Worm (Caenorhabditis elegans) whole organism, L4 larva: Measurements from ENCODE around the gene D1025.10.

Source experiments
- F26F4.8 ChIP-seq: fragments of 200-800 bp; sonication (Bioruptor generic); conservative IDR thresholded peaks from 2 replicates; pipeline ENCODE4 v1.3.6; 2022; ENCODE audit warnings: missing genetic modification characterization, missing compliant biosample characterization
- F44E2.7 ChIP-seq: fragments of 200-800 bp; sonication (Bioruptor generic); IDR thresholded peaks from 2 replicates; pipeline ENCODE4 v2.1.2; 2022; ENCODE audit warnings: missing genetic modification characterization, missing compliant biosample characterization
- R02D3.7 ChIP-seq: fragments of 150-350 bp; sonication (generic microtip); optimal IDR thresholded peaks from 3 replicates; lab custom pipeline; 2014; ENCODE audit warnings: missing biosample characterization, missing genetic modification characterization
- Y75B8A.6 ChIP-seq: fragments of 200-800 bp; sonication (Bioruptor generic); IDR thresholded peaks from 2 replicates; pipeline ENCODE4 v1.3.6; 2022; ENCODE audit warnings: missing genetic modification reagents, missing genetic modification characterization, missing compliant biosample characterization
- arid-1 ChIP-seq: fragments of 200-800 bp; sonication (Bioruptor generic); conservative IDR thresholded peaks from 2 replicates; pipeline ENCODE4 v1.3.6; 2022; ENCODE audit warnings: missing genetic modification reagents, missing genetic modification characterization, missing compliant biosample characterization
- attf-4 ChIP-seq: sonication (generic microtip); optimal IDR thresholded peaks from 3 replicates; lab custom pipeline; 2017; ENCODE audit warnings: missing biosample characterization, missing genetic modification characterization
- ceh-20 ChIP-seq: fragments of 200-800 bp; sonication (Bioruptor generic); IDR thresholded peaks from 2 replicates; pipeline ENCODE4 v1.3.6; 2022; ENCODE audit warnings: missing genetic modification reagents, missing genetic modification characterization, missing compliant biosample characterization
- ceh-32 ChIP-seq: sonication (generic microtip); optimal IDR thresholded peaks from 2 replicates; lab custom pipeline; 2016; ENCODE audit warnings: mild to moderate bottlenecking, missing genetic modification characterization, missing compliant biosample characterization; ENCODE audit not compliant: poor library complexity
- ceh-82 ChIP-seq: sonication (generic microtip); optimal IDR thresholded peaks from 2 replicates; lab custom pipeline; 2017; ENCODE audit warnings: missing biosample characterization, missing genetic modification characterization
- cey-2 ChIP-seq: sonication (generic microtip); optimal IDR thresholded peaks from 3 replicates; lab custom pipeline; 2017; ENCODE audit warnings: missing genetic modification characterization, mild to moderate bottlenecking, missing compliant biosample characterization, antibody characterized with exemption, borderline replicate concordance; ENCODE audit not compliant: insufficient read depth
- daf-12 ChIP-seq: fragments of 150-350 bp; optimal IDR thresholded peaks from 2 replicates; lab custom pipeline; 2014; ENCODE audit warnings: missing biosample characterization, missing genetic modification reagents, missing genetic modification characterization
- daf-16 ChIP-seq, 3 experiments: sonication (generic microtip); optimal IDR thresholded peaks; 2 replicates each; lab custom pipeline; 2016 to 2017; ENCODE audit warnings: missing genetic modification characterization in 3 of 3, missing genetic modification reagents in 3 of 3, mild to moderate bottlenecking in 2 of 3, missing compliant biosample characterization in 2 of 3, missing biosample characterization in 1 of 3, moderate library complexity in 1 of 3
- daf-19 ChIP-seq: fragments of 200-800 bp; sonication (Bioruptor generic); conservative IDR thresholded peaks from 2 replicates; pipeline ENCODE4 v1.3.6; 2022; ENCODE audit warnings: missing genetic modification characterization, missing compliant biosample characterization
- dmd-6 ChIP-seq: fragments of 200-800 bp; sonication (Bioruptor generic); IDR thresholded peaks from 2 replicates; pipeline ENCODE4 v1.3.6; 2022; ENCODE audit warnings: missing genetic modification reagents, missing genetic modification characterization, missing compliant biosample characterization
- dmd-8 ChIP-seq: fragments of 200-800 bp; sonication (Bioruptor generic); IDR thresholded peaks from 2 replicates; pipeline ENCODE4 v1.3.6; 2022; ENCODE audit warnings: missing genetic modification characterization, missing compliant biosample characterization
- dmd-9 ChIP-seq: fragments of 200-800 bp; sonication (Bioruptor generic); IDR thresholded peaks from 2 replicates; pipeline ENCODE4 v1.3.6; 2022; ENCODE audit warnings: missing genetic modification reagents, missing genetic modification characterization, missing compliant biosample characterization
- dve-1 ChIP-seq: sonication (generic microtip); optimal IDR thresholded peaks from 2 replicates; lab custom pipeline; 2017; ENCODE audit warnings: antibody characterized with exemption, mild to moderate bottlenecking, missing genetic modification characterization, missing compliant biosample characterization; ENCODE audit not compliant: insufficient read depth
- fos-1 ChIP-seq: fragments of 150-350 bp; optimal IDR thresholded peaks from 2 replicates; lab custom pipeline; 2014; ENCODE audit warnings: missing biosample characterization, missing genetic modification characterization
- hlh-11 ChIP-seq: fragments of 200-800 bp; sonication (Bioruptor generic); optimal IDR thresholded peaks from 2 replicates; lab custom pipeline; 2018; ENCODE audit warnings: mild to moderate bottlenecking, missing genetic modification characterization, missing compliant biosample characterization
- hlh-30 ChIP-seq: sonication (generic microtip); optimal IDR thresholded peaks from 2 replicates; lab custom pipeline; 2017; ENCODE audit warnings: antibody characterized with exemption, mild to moderate bottlenecking, missing genetic modification characterization, missing compliant biosample characterization; ENCODE audit not compliant: insufficient read depth
- hmg-1.1 ChIP-seq: fragments of 200-800 bp; sonication (Bioruptor generic); IDR thresholded peaks from 2 replicates; pipeline ENCODE4 v1.3.6; 2022; ENCODE audit warnings: missing genetic modification reagents, missing genetic modification characterization, missing compliant biosample characterization
- lim-7 ChIP-seq: fragments of 200-800 bp; sonication (Bioruptor generic); IDR thresholded peaks from 2 replicates; pipeline ENCODE4 v1.3.6; 2022; ENCODE audit warnings: missing genetic modification characterization, missing compliant biosample characterization
- lin-1 ChIP-seq: fragments of 200-800 bp; sonication (Bioruptor generic); IDR thresholded peaks from 2 replicates; pipeline ENCODE4 v1.3.6; 2022; ENCODE audit warnings: missing genetic modification reagents, missing genetic modification characterization, missing compliant biosample characterization
- lin-13 ChIP-seq: fragments of 150-350 bp; optimal IDR thresholded peaks from 2 replicates; lab custom pipeline; 2014; ENCODE audit warnings: missing biosample characterization, missing genetic modification reagents, missing genetic modification characterization
- lin-15B ChIP-seq: fragments of 150-350 bp; sonication (generic microtip); optimal IDR thresholded peaks from 3 replicates; lab custom pipeline; 2014; ENCODE audit warnings: missing biosample characterization, missing genetic modification characterization
- lin-29 ChIP-seq: fragments of 200-800 bp; sonication (Bioruptor generic); IDR thresholded peaks from 2 replicates; pipeline ENCODE4 v1.3.6; 2022; ENCODE audit warnings: missing genetic modification reagents, missing genetic modification characterization, missing compliant biosample characterization
- lin-38 ChIP-seq: fragments of 200-800 bp; sonication (Bioruptor generic); IDR thresholded peaks from 2 replicates; pipeline ENCODE4 v1.3.6; 2022; ENCODE audit warnings: missing genetic modification reagents, missing genetic modification characterization, missing compliant biosample characterization
- lin-39 ChIP-seq: fragments of 150-350 bp; optimal IDR thresholded peaks from 2 replicates; lab custom pipeline; 2014; ENCODE audit warnings: missing biosample characterization, missing genetic modification reagents, missing genetic modification characterization
- madf-5 ChIP-seq, 2 experiments: fragments of 200-800 bp; sonication (Bioruptor generic); IDR thresholded peaks; 2 replicates each; pipeline ENCODE4 v1.3.6; 2022; ENCODE audit warnings: missing compliant biosample characterization in 2 of 2, missing genetic modification characterization in 2 of 2
- madf-9 ChIP-seq: fragments of 200-800 bp; sonication (Bioruptor generic); conservative IDR thresholded peaks from 2 replicates; pipeline ENCODE4 v1.3.6; 2022; ENCODE audit warnings: missing genetic modification reagents, missing genetic modification characterization, missing compliant biosample characterization
- mep-1 ChIP-seq: fragments of 150-350 bp; sonication (generic microtip); optimal IDR thresholded peaks from 3 replicates; lab custom pipeline; 2014; ENCODE audit warnings: missing biosample characterization, missing genetic modification characterization
- mxl-2 ChIP-seq: fragments of 200-800 bp; sonication (Bioruptor generic); conservative IDR thresholded peaks from 2 replicates; pipeline ENCODE4 v1.3.6; 2022; ENCODE audit warnings: missing genetic modification reagents, missing genetic modification characterization, missing compliant biosample characterization
- nhr-10 ChIP-seq: fragments of 150-350 bp; optimal IDR thresholded peaks from 2 replicates; lab custom pipeline; 2014; ENCODE audit warnings: missing biosample characterization, missing genetic modification characterization
- nhr-11 ChIP-seq: fragments of 150-350 bp; optimal IDR thresholded peaks from 2 replicates; lab custom pipeline; 2014; ENCODE audit warnings: missing biosample characterization, missing genetic modification characterization
- nhr-111 ChIP-seq: fragments of 200-800 bp; sonication (Bioruptor generic); optimal IDR thresholded peaks from 2 replicates; lab custom pipeline; 2018; ENCODE audit warnings: mild to moderate bottlenecking, missing genetic modification characterization, missing compliant biosample characterization
- nhr-237 ChIP-seq: sonication (generic microtip); optimal IDR thresholded peaks from 2 replicates; lab custom pipeline; 2017; ENCODE audit warnings: missing biosample characterization, missing genetic modification characterization
- nhr-25 ChIP-seq: sonication (generic microtip); optimal IDR thresholded peaks from 2 replicates; lab custom pipeline; 2017; ENCODE audit warnings: missing genetic modification characterization, mild to moderate bottlenecking, missing compliant biosample characterization, antibody characterized with exemption, moderate library complexity, borderline replicate concordance; ENCODE audit not compliant: insufficient read depth
- nhr-48 ChIP-seq: sonication (generic microtip); optimal IDR thresholded peaks from 2 replicates; lab custom pipeline; 2016; ENCODE audit warnings: mild to moderate bottlenecking, missing genetic modification characterization, missing compliant biosample characterization
- nhr-76 ChIP-seq: fragments of 150-350 bp; optimal IDR thresholded peaks from 2 replicates; lab custom pipeline; 2014; ENCODE audit warnings: missing biosample characterization, missing genetic modification characterization
- nhr-77 ChIP-seq: fragments of 150-350 bp; optimal IDR thresholded peaks from 2 replicates; lab custom pipeline; 2014; ENCODE audit warnings: missing biosample characterization, missing genetic modification characterization
- php-3 ChIP-seq: fragments of 200-800 bp; sonication (Bioruptor generic); IDR thresholded peaks from 2 replicates; pipeline ENCODE4 v1.3.6; 2022; ENCODE audit warnings: missing genetic modification reagents, missing genetic modification characterization, missing compliant biosample characterization
- pqm-1 ChIP-seq: sonication (generic microtip); optimal IDR thresholded peaks from 2 replicates; lab custom pipeline; 2017; ENCODE audit warnings: missing biosample characterization, missing genetic modification characterization
- rbr-2 ChIP-seq: sonication (generic microtip); optimal IDR thresholded peaks from 2 replicates; lab custom pipeline; 2016; ENCODE audit warnings: missing genotype, missing genetic modification characterization, missing compliant biosample characterization
- skn-1 ChIP-seq: fragments of 150-350 bp; optimal IDR thresholded peaks from 2 replicates; lab custom pipeline; 2014; ENCODE audit warnings: missing biosample characterization, missing genetic modification characterization
- tag-97 ChIP-seq: fragments of 200-800 bp; sonication (Bioruptor generic); IDR thresholded peaks from 2 replicates; pipeline ENCODE4 v1.3.6; 2022; ENCODE audit warnings: missing genetic modification characterization, missing compliant biosample characterization
- tra-1 ChIP-seq: fragments of 200-800 bp; sonication (Bioruptor generic); IDR thresholded peaks from 2 replicates; pipeline ENCODE4 v1.3.6; 2022; ENCODE audit warnings: missing genetic modification reagents, missing genetic modification characterization, missing compliant biosample characterization
- unc-130 ChIP-seq: sonication (generic microtip); optimal IDR thresholded peaks from 2 replicates; lab custom pipeline; 2016; ENCODE audit warnings: missing genetic modification reagents, missing genetic modification characterization, missing compliant biosample characterization
- zfp-3 ChIP-seq: fragments of 200-800 bp; sonication (Bioruptor generic); conservative IDR thresholded peaks from 2 replicates; pipeline ENCODE4 v1.3.6; 2022; ENCODE audit warnings: missing genetic modification reagents, missing genetic modification characterization, missing compliant biosample characterization
- zip-11 ChIP-seq: fragments of 200-800 bp; sonication (Bioruptor generic); IDR thresholded peaks from 2 replicates; pipeline ENCODE4 v1.3.6; 2022; ENCODE audit warnings: missing genetic modification characterization, missing compliant biosample characterization

The D1025.10 gene

ce11 chrX:14537625-14538024 is 21.0 kb downstream of the D1025.10 start (continued):
- TF ChIP-seq unc-130 (GFP tag; lab: Kevin White, UChicago) (no peak), dmd-8 (GFP tag; lab: Robert Waterston, UW) (no peak), hlh-11 (tag; lab: Kevin White, UChicago) (peak; percentile 61), lin-15B (tag; lab: Kevin White, UChicago) (no peak), skn-1 (tag; lab: Kevin White, UChicago) (no peak), cey-2 (tag; lab: Kevin White, UChicago) (no peak), php-3 (GFP tag; lab: Robert Waterston, UW) (peak; percentile 41; the same call in 1 of the 2 replicates), rbr-2 (tag; lab: Kevin White, UChicago) (no peak), arid-1 (GFP tag; lab: Robert Waterston, UW) (no peak), hmg-1.1 (no peak), daf-16 (GFP tag; optimal IDR thresholded peaks at IDR 0.05; lab: Kevin White, UChicago) (no peak), daf-16 (tag; optimal IDR thresholded peaks at IDR 0.05; lab: Kevin White, UChicago) (peak; percentile 85)

ce11 chrX:14539468-14539867 is 22.8 kb downstream of the D1025.10 start:
- TF ChIP-seq fos-1 (tag; lab: Kevin White, UChicago) (no peak), nhr-48 (tag; lab: Kevin White, UChicago) (peak; percentile 39), ceh-32 (tag; lab: Kevin White, UChicago) (no peak), nhr-77 (tag; lab: Kevin White, UChicago) (no peak), nhr-76 (tag; lab: Kevin White, UChicago) (no peak), lin-1 (GFP tag; lab: Robert Waterston, UW) (peak; percentile 68; the same call in 1 of the 2 replicates), mxl-2 (no peak), nhr-10 (tag; lab: Kevin White, UChicago) (no peak), nhr-111 (GFP tag; lab: Kevin White, UChicago) (no peak), lim-7 (GFP tag; lab: Robert Waterston, UW) (no peak), F26F4.8 (GFP tag; lab: Robert Waterston, UW) (no peak), madf-5 (GFP tag; IDR thresholded peaks at IDR 0.05; lab: Robert Waterston, UW) (no peak), ceh-82 (tag; lab: Kevin White, UChicago) (no peak), madf-9 (GFP tag; lab: Robert Waterston, UW) (no peak), dmd-6 (GFP tag; lab: Robert Waterston, UW) (peak; percentile 91), hlh-30 (peak; percentile 44), lin-38 (GFP tag; lab: Robert Waterston, UW) (no peak), hmg-1.1 (no peak), dmd-9 (no peak), F44E2.7 (GFP tag; lab: Robert Waterston, UW) (no peak), lin-13 (GFP tag; lab: Kevin White, UChicago) (no peak), tag-97 (no peak), nhr-11 (no peak), daf-19 (GFP tag; lab: Robert Waterston, UW) (no peak), daf-16 (GFP tag; optimal IDR thresholded peaks at IDR 0.05; lab: Kevin White, UChicago) (peak in 1 of 2 experiments; percentile 19), daf-16 (tag; optimal IDR thresholded peaks at IDR 0.05; lab: Kevin White, UChicago) (peak; percentile 97), ceh-20 (no peak), nhr-25 (no peak), lin-39 (tag; lab: Kevin White, UChicago) (no peak), R02D3.7 (no peak), hlh-11 (tag; lab: Kevin White, UChicago) (peak; percentile 82), zip-11 (GFP tag; lab: Robert Waterston, UW) (no peak), mep-1 (tag; lab: Kevin White, UChicago) (no peak), daf-12 (no peak), nhr-237 (tag; lab: Kevin White, UChicago) (no peak), zfp-3 (no peak), Y75B8A.6 (no peak), tra-1 (GFP tag; lab: Robert Waterston, UW) (peak; percentile 75), pqm-1 (tag; lab: Kevin White, UChicago) (peak; percentile 73), lin-29 (GFP tag; lab: Robert Waterston, UW) (no peak), dve-1 (tag; lab: Kevin White, UChicago) (peak; percentile 74), attf-4 (tag; lab: Kevin White, UChicago) (no peak)
